Worm (Caenorhabditis elegans) whole organism, early embryonic: ENCODE results near the gene imph-1.

ENCODE experiments used
- F13C5.2 ChIP-seq: sonication (generic microtip); optimal IDR thresholded peaks from 2 replicates; lab custom pipeline; 2017; ENCODE audit warnings: mild to moderate bottlenecking, missing genetic modification characterization, inconsistent platforms, missing compliant biosample characterization
- ama-1 ChIP-seq: fragments of 150-350 bp; optimal IDR thresholded peaks from 2 replicates; lab custom pipeline; 2014
- ceh-36 ChIP-seq: sonication (generic microtip); optimal IDR thresholded peaks from 2 replicates; lab custom pipeline; 2016; ENCODE audit warnings: missing genetic modification characterization, inconsistent platforms, missing compliant biosample characterization
- ets-7 ChIP-seq: sonication (generic microtip); optimal IDR thresholded peaks from 2 replicates; lab custom pipeline; 2016; ENCODE audit warnings: missing genotype, missing genetic modification characterization, missing compliant biosample characterization
- flt-1 ChIP-seq: fragments of 200-800 bp; sonication (Bioruptor generic); IDR thresholded peaks from 2 replicates; pipeline ENCODE4 v1.3.6; 2022; ENCODE audit warnings: missing genetic modification characterization, missing compliant biosample characterization
- hmbx-1 ChIP-seq: sonication (generic microtip); optimal IDR thresholded peaks from 2 replicates; lab custom pipeline; 2016; ENCODE audit warnings: mild to moderate bottlenecking, missing genetic modification characterization, missing compliant biosample characterization
- hmg-4 ChIP-seq: fragments of 200-800 bp; sonication (Bioruptor generic); optimal IDR thresholded peaks from 2 replicates; lab custom pipeline; 2018; ENCODE audit warnings: mild to moderate bottlenecking, missing genetic modification characterization, missing compliant biosample characterization
- scrt-1 ChIP-seq: fragments of 200-800 bp; sonication (Bioruptor generic); IDR thresholded peaks from 2 replicates; pipeline ENCODE4 v1.3.6; 2022; ENCODE audit warnings: missing genetic modification characterization, missing compliant biosample characterization
- sea-1 ChIP-seq: fragments of 200-800 bp; sonication (Bioruptor generic); conservative IDR thresholded peaks from 2 replicates; pipeline ENCODE4 v1.3.6; 2022; ENCODE audit warnings: missing genetic modification characterization, missing compliant biosample characterization
- tbx-11 ChIP-seq: fragments of 200-800 bp; sonication (Bioruptor generic); IDR thresholded peaks from 2 replicates; pipeline ENCODE4 v1.3.6; 2022; ENCODE audit warnings: missing genetic modification characterization, missing compliant biosample characterization
- tbx-37 ChIP-seq: fragments of 200-800 bp; sonication (Bioruptor generic); conservative IDR thresholded peaks from 2 replicates; pipeline ENCODE4 v1.3.6; 2022; ENCODE audit warnings: missing genetic modification reagents, missing genetic modification characterization, missing compliant biosample characterization
- tra-4 ChIP-seq: sonication (generic microtip); optimal IDR thresholded peaks from 2 replicates; lab custom pipeline; 2017; ENCODE audit warnings: missing genetic modification characterization, missing compliant biosample characterization

ce11 chrIII:4594324-4594723 lies 40.9 kb downstream of the imph-1 start, which contains the start of gene apc-11:
- no peak for TF ChIP-seq ama-1 (lab: Kevin White, UChicago)
- TF ChIP-seq ets-7 (tag; lab: Kevin White, UChicago) = no peak
- no peak for TF ChIP-seq flt-1 (GFP tag; lab: Robert Waterston, UW)
- no peak for TF ChIP-seq tbx-37 (GFP tag; lab: Robert Waterston, UW)
- TF ChIP-seq ceh-36 (tag; lab: Kevin White, UChicago) = no peak
- TF ChIP-seq hmbx-1 = no peak
- TF ChIP-seq sea-1 (GFP tag; lab: Robert Waterston, UW) = no peak
- no peak for TF ChIP-seq scrt-1
- TF ChIP-seq tbx-11 (GFP tag; lab: Robert Waterston, UW) = no peak
- TF ChIP-seq hmg-4 = no peak
- no peak for TF ChIP-seq F13C5.2 (tag; lab: Kevin White, UChicago)
- no peak for TF ChIP-seq tra-4 (tag; lab: Kevin White, UChicago)
